Fruit fly (Drosophila melanogaster) whole organism, pupa: ENCODE data around the gene CG13484.

ENCODE experiments used
- CG10348 ChIP-seq: fragments of 200-800 bp; sonication (Bioruptor generic); IDR thresholded peaks from 2 replicates; pipeline ENCODE4 v1.3.6; 2022; ENCODE audit warnings: missing biosample characterization, missing genetic modification characterization
- CG14655 ChIP-seq: fragments of 200-800 bp; sonication (Bioruptor generic); optimal IDR thresholded peaks from 3 replicates; lab custom pipeline; 2017; ENCODE audit warnings: mild to moderate bottlenecking, missing biosample characterization, missing genetic modification reagents, missing genetic modification characterization
- Snoo ChIP-seq: fragments of 200-800 bp; sonication (Bioruptor generic); optimal IDR thresholded peaks from 3 replicates; lab custom pipeline; 2017; ENCODE audit warnings: missing biosample characterization, mild to moderate bottlenecking, missing genetic modification characterization, inconsistent platforms
- rn ChIP-seq: fragments of 200-800 bp; sonication (Bioruptor generic); IDR thresholded peaks from 2 replicates; pipeline ENCODE4 v1.3.6; 2022; ENCODE audit warnings: missing biosample characterization, missing genetic modification characterization

DNA sequence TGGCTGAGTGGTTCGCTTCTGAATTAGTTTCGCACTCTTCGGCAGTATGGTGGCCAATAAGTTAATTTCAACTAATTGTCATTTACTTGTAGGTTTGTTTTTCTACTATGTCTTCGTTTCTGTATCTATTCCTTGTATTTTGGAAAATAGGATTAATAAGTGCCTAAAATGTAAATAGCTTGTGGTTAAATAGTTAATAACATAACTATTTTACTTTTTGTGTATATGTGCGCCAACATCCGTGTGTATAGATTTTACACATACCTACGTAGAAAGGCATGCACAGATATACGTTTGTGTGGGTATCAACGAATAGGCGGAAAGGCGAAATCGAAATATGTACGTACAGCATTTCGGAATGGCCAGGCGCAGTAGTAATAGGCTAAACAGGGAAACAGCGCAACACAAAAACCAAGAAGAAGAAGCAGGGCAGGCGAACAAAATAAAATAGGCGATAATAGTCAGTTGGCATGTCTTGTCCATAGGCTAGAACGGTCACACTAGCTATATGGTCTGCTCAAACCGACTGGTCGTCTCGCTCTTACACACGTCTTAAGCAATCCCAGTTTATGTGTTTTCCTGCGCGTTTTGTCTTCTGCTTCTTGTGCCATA, 50.2 kb downstream of the CG13484 start:
- TF ChIP-seq rn (GFP tag; lab: Robert Waterston, UW) (no peak), Snoo (tag; lab: Kevin White, UChicago) (no peak), CG14655 (GFP tag; lab: Kevin White, UChicago) (no peak), CG10348 (GFP tag; lab: Robert Waterston, UW) (no peak)
